Fruit fly (Drosophila melanogaster): Measurements from ENCODE around the gene CG12155.
A peak's percentile ranks its signal among the peaks of the same experiment; 100 is the strongest.

Gene CG12155

DNA sequence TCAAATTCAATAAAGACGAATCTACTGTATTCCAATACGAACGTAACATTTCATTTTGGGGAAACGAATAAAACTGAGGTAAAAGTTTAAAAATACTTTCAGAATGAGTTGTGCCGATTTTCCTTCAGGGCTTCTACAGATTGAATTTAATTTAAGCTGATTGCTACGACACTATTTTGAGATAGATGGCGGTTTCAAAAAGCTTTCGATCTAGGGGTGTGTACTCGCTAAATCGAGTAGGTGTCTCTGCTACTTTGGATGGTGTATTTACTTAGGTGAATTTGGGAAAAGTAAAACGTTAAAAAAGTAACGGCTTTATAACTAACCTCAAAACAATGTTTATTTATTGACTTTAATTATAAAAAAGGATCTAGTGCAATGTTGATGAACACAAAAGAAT, 49.7 kb upstream of the CG12155 start (continued):
- no peak for TF ChIP-seq CG17361 (GFP tag; IDR thresholded peaks at IDR 0.05)
- TF ChIP-seq sim (GFP tag; IDR thresholded peaks at IDR 0.05) = no peak
- no peak for TF ChIP-seq CG3838 (GFP tag; optimal IDR thresholded peaks at IDR 0.05)
- TF ChIP-seq bbx (GFP tag; IDR thresholded peaks at IDR 0.05; ENCODE audit: partially characterized antibody) = no peak
- no peak for TF ChIP-seq pnt (GFP tag; optimal IDR thresholded peaks at IDR 0.05)
- TF ChIP-seq ase (GFP tag; IDR thresholded peaks at IDR 0.05) = no peak
- no peak for TF ChIP-seq NFAT (GFP tag; IDR thresholded peaks at IDR 0.05)
- no peak for TF ChIP-seq CG8359 (GFP tag; optimal IDR thresholded peaks at IDR 0.05; ENCODE audit: borderline replicate concordance)
- no peak for TF ChIP-seq onecut (GFP tag; IDR thresholded peaks at IDR 0.05)
- TF ChIP-seq CG30431 (GFP tag; optimal IDR thresholded peaks at IDR 0.05) = no peak
- peak; percentile 92 for TF ChIP-seq pita (GFP tag; optimal IDR thresholded peaks at IDR 0.05)
- no peak for TF ChIP-seq CG11456 (GFP tag; IDR thresholded peaks at IDR 0.05)
- peak; percentile 12 for TF ChIP-seq Sry-δ (GFP tag; optimal IDR thresholded peaks at IDR 0.05)
- no peak for TF ChIP-seq gt (GFP tag; IDR thresholded peaks at IDR 0.05)
- no peak for TF ChIP-seq mld (GFP tag; IDR thresholded peaks at IDR 0.05; ENCODE audit: partially characterized antibody)
- TF ChIP-seq HmgD (GFP tag; optimal IDR thresholded peaks at IDR 0.05) = peak; percentile 20
- no peak for TF ChIP-seq CG4730 (GFP tag; IDR thresholded peaks at IDR 0.05)
- no peak for TF ChIP-seq lilli (GFP tag; optimal IDR thresholded peaks at IDR 0.05)
- TF ChIP-seq CG14710 (tag; optimal IDR thresholded peaks at IDR 0.05) = peak; percentile 41
- TF ChIP-seq CG8924 (tag; optimal IDR thresholded peaks at IDR 0.05) = no peak
- TF ChIP-seq CG10543 (GFP tag; optimal IDR thresholded peaks at IDR 0.05) = no peak
- no peak for TF ChIP-seq CG10654 (GFP tag; optimal IDR thresholded peaks at IDR 0.05)
- no peak for TF ChIP-seq CG14441 (GFP tag; IDR thresholded peaks at IDR 0.05)
- no peak for TF ChIP-seq CG1792 (GFP tag; optimal IDR thresholded peaks at IDR 0.05)
- TF ChIP-seq Asciz (GFP tag; optimal IDR thresholded peaks at IDR 0.05) = no peak
- no peak for TF ChIP-seq Hr78 (GFP tag; optimal IDR thresholded peaks at IDR 0.05)
- no peak for TF ChIP-seq CG13123 (GFP tag; optimal IDR thresholded peaks at IDR 0.05)
- no peak for TF ChIP-seq gem (tag; optimal IDR thresholded peaks at IDR 0.05)
- TF ChIP-seq CG2678 (tag; optimal IDR thresholded peaks at IDR 0.05) = no peak
- TF ChIP-seq ERR (GFP tag; optimal IDR thresholded peaks at IDR 0.05) = no peak
- peak; percentile 11 for TF ChIP-seq CG2116 (GFP tag; optimal IDR thresholded peaks at IDR 0.05)
- peak; percentile 8 for TF ChIP-seq CG8290 (GFP tag; optimal IDR thresholded peaks at IDR 0.05)
- no peak for TF ChIP-seq CG8290 (tag; optimal IDR thresholded peaks at IDR 0.05)
- no peak for TF ChIP-seq Rx (GFP tag; IDR thresholded peaks at IDR 0.05)
- TF ChIP-seq Dad (GFP tag; optimal IDR thresholded peaks at IDR 0.05) = no peak
- no peak for TF ChIP-seq CG31388 (GFP tag; optimal IDR thresholded peaks at IDR 0.05)
- no peak for TF ChIP-seq wor (GFP tag; IDR thresholded peaks at IDR 0.05)
- TF ChIP-seq sqz (GFP tag; optimal IDR thresholded peaks at IDR 0.05) = no peak
- TF ChIP-seq dysf (GFP tag; IDR thresholded peaks at IDR 0.05) = no peak
- TF ChIP-seq CG34376 (GFP tag; optimal IDR thresholded peaks at IDR 0.05) = no peak
- no peak for TF ChIP-seq CG32767 (GFP tag; IDR thresholded peaks at IDR 0.05)
- TF ChIP-seq BEAF-32 (GFP tag; optimal IDR thresholded peaks at IDR 0.05) = peak; percentile 21
- TF ChIP-seq Ada2b (GFP tag; IDR thresholded peaks at IDR 0.05) = no peak
- TF ChIP-seq btn (GFP tag; optimal IDR thresholded peaks at IDR 0.05) = no peak
- TF ChIP-seq odd (GFP tag; optimal IDR thresholded peaks at IDR 0.05) = no peak
- no peak for TF ChIP-seq chif (GFP tag; optimal IDR thresholded peaks at IDR 0.05)
- no peak for TF ChIP-seq br (optimal IDR thresholded peaks at IDR 0.05)
- TF ChIP-seq phol (tag; optimal IDR thresholded peaks at IDR 0.05) = peak; percentile 43
- TF ChIP-seq CG8478 (optimal IDR thresholded peaks at IDR 0.05) = no peak
- TF ChIP-seq CG2875 (GFP tag; optimal IDR thresholded peaks at IDR 0.05) = no peak
- TF ChIP-seq salm (tag; optimal IDR thresholded peaks at IDR 0.05) = no peak
- no peak for TF ChIP-seq Deaf1 (tag; optimal IDR thresholded peaks at IDR 0.05)
- peak; percentile 42 for TF ChIP-seq CG12659 (GFP tag; optimal IDR thresholded peaks at IDR 0.05)

Measured in whole organism, embryonic.